Fruit fly (Drosophila melanogaster) whole organism, embryonic: ENCODE data around the gene hog.

Source experiments
- Ada2b ChIP-seq: fragments of 200-800 bp; sonication (Bioruptor generic); IDR thresholded peaks from 2 replicates; pipeline ENCODE4 v1.3.6; 2022; ENCODE audit warnings: missing biosample characterization, missing genetic modification characterization
- BtbVII ChIP-seq: fragments of 200-800 bp; sonication (Bioruptor generic); optimal IDR thresholded peaks from 3 replicates; lab custom pipeline; 2017; ENCODE audit warnings: missing biosample characterization, mild to moderate bottlenecking, missing genetic modification characterization
- C15 ChIP-seq: fragments of 200-800 bp; sonication (Bioruptor generic); IDR thresholded peaks from 3 replicates; pipeline ENCODE4 v1.3.6; 2022; ENCODE audit warnings: missing biosample characterization, missing genetic modification characterization
- CG10274 ChIP-seq: fragments of 200-800 bp; sonication (Bioruptor generic); optimal IDR thresholded peaks from 3 replicates; lab custom pipeline; 2017; ENCODE audit warnings: missing biosample characterization, mild to moderate bottlenecking, missing genetic modification characterization
- CG12236 ChIP-seq: fragments of 200-800 bp; sonication (Bioruptor generic); optimal IDR thresholded peaks from 2 replicates; lab custom pipeline; 2016; ENCODE audit warnings: missing biosample characterization, missing genetic modification characterization
- CG12659 ChIP-seq: fragments of 200-800 bp; sonication (Bioruptor generic); optimal IDR thresholded peaks from 3 replicates; lab custom pipeline; 2017; ENCODE audit warnings: mild to moderate bottlenecking, missing biosample characterization, missing genetic modification reagents, missing genetic modification characterization
- CG13287 ChIP-seq: fragments of 200-800 bp; sonication (Bioruptor generic); IDR thresholded peaks from 2 replicates; pipeline ENCODE4 v1.3.6; 2022; ENCODE audit warnings: missing biosample characterization, missing genetic modification characterization; ENCODE audit not compliant: partially characterized antibody
- CG13894 ChIP-seq: fragments of 200-800 bp; sonication (Bioruptor generic); optimal IDR thresholded peaks from 3 replicates; lab custom pipeline; 2018; ENCODE audit warnings: missing biosample characterization, mild to moderate bottlenecking, missing genetic modification characterization, moderate library complexity
- CG14965 ChIP-seq: fragments of 200-800 bp; sonication (Bioruptor generic); optimal IDR thresholded peaks from 2 replicates; lab custom pipeline; 2016; ENCODE audit warnings: missing biosample characterization, missing genetic modification characterization, borderline replicate concordance
- CG18619 ChIP-seq: fragments of 200-800 bp; sonication (Bioruptor generic); optimal IDR thresholded peaks from 3 replicates; lab custom pipeline; 2017; ENCODE audit warnings: missing biosample characterization, mild to moderate bottlenecking, missing genetic modification characterization
- CG2199 ChIP-seq: fragments of 200-800 bp; sonication (Bioruptor generic); IDR thresholded peaks from 3 replicates; pipeline ENCODE4 v1.3.6; 2022; ENCODE audit warnings: missing biosample characterization, missing genetic modification characterization
- CG3163 ChIP-seq: fragments of 200-800 bp; sonication (Bioruptor generic); optimal IDR thresholded peaks from 3 replicates; lab custom pipeline; 2016; ENCODE audit warnings: missing biosample characterization, missing genetic modification characterization
- CG3281 ChIP-seq: fragments of 200-800 bp; sonication (Bioruptor generic); optimal IDR thresholded peaks from 3 replicates; lab custom pipeline; 2017; ENCODE audit warnings: missing biosample characterization, mild to moderate bottlenecking, missing genetic modification characterization
- CG5953 ChIP-seq: fragments of 200-800 bp; sonication (Bioruptor generic); IDR thresholded peaks from 2 replicates; pipeline ENCODE4 v1.3.6; 2022; ENCODE audit warnings: missing biosample characterization, missing genetic modification characterization
- CG7556 ChIP-seq: fragments of 200-800 bp; sonication (Bioruptor generic); optimal IDR thresholded peaks from 2 replicates; lab custom pipeline; 2017; ENCODE audit warnings: missing biosample characterization, mild to moderate bottlenecking, missing genetic modification characterization
- CG7987 ChIP-seq: fragments of 200-800 bp; sonication (Bioruptor generic); optimal IDR thresholded peaks from 2 replicates; lab custom pipeline; 2018; ENCODE audit warnings: missing biosample characterization, mild to moderate bottlenecking, missing genetic modification characterization, moderate library complexity
- Chrac-16 ChIP-seq: fragments of 200-800 bp; sonication (Bioruptor generic); optimal IDR thresholded peaks from 3 replicates; lab custom pipeline; 2016; ENCODE audit warnings: missing biosample characterization, missing genetic modification characterization
- CrebB ChIP-seq: fragments of 200-800 bp; sonication (Bioruptor generic); optimal IDR thresholded peaks from 3 replicates; lab custom pipeline; 2018; ENCODE audit warnings: missing biosample characterization, mild to moderate bottlenecking, missing genetic modification characterization
- D ChIP-seq, 2 experiments: fragments of 200-800 bp in 1 of 2; fragments of >200 bp in 1 of 2; sonication (Bioruptor generic) in 1 of 2; optimal IDR thresholded peaks; 2 replicates in 1 of 2; 3 replicates in 1 of 2; lab custom pipeline; 2017; ENCODE audit warnings: mild to moderate bottlenecking in 1 of 2, missing biosample characterization in 1 of 2, missing genetic modification characterization in 1 of 2, missing genetic modification reagents in 1 of 2
- Dfd ChIP-seq, 2 experiments: fragments of >200 bp; optimal IDR thresholded peaks; 2 replicates each; lab custom pipeline; 2017; ENCODE audit warnings: missing biosample characterization in 2 of 2, missing genetic modification characterization in 2 of 2
- Doc2 ChIP-seq: fragments of 200-800 bp; sonication (Bioruptor generic); IDR thresholded peaks from 2 replicates; pipeline ENCODE4 v1.3.6; 2022; ENCODE audit warnings: missing biosample characterization, missing genetic modification characterization
- Dref ChIP-seq: fragments of 200-800 bp; sonication (Bioruptor generic); IDR thresholded peaks from 2 replicates; pipeline ENCODE4 v1.3.6; 2022; ENCODE audit warnings: missing biosample characterization, missing genetic modification characterization
- HHEX ChIP-seq: fragments of 200-800 bp; sonication (Bioruptor generic); optimal IDR thresholded peaks from 3 replicates; lab custom pipeline; 2017; ENCODE audit warnings: missing biosample characterization, mild to moderate bottlenecking, missing genetic modification characterization, missing genetic modification reagents
- Meics ChIP-seq: fragments of 200-800 bp; sonication (Bioruptor generic); optimal IDR thresholded peaks from 2 replicates; lab custom pipeline; 2017; ENCODE audit warnings: missing biosample characterization, mild to moderate bottlenecking, missing genetic modification characterization
- NK7.1 ChIP-seq: fragments of 200-800 bp; sonication (Bioruptor generic); optimal IDR thresholded peaks from 3 replicates; lab custom pipeline; 2016; ENCODE audit warnings: missing biosample characterization, missing genetic modification characterization
- Neu2 ChIP-seq: fragments of 200-800 bp; sonication (Bioruptor generic); optimal IDR thresholded peaks from 3 replicates; lab custom pipeline; 2016; ENCODE audit warnings: missing biosample characterization, missing genetic modification characterization, borderline replicate concordance
- Nf-YA ChIP-seq: fragments of 200-800 bp; sonication (Bioruptor generic); IDR thresholded peaks from 2 replicates; pipeline ENCODE4 v1.3.6; 2022; ENCODE audit warnings: missing biosample characterization, missing genetic modification characterization
- Side ChIP-seq: fragments of 200-800 bp; sonication (Bioruptor generic); optimal IDR thresholded peaks from 2 replicates; lab custom pipeline; 2016; ENCODE audit warnings: missing biosample characterization, missing genetic modification characterization
- Tbp ChIP-seq: fragments of >200 bp; optimal IDR thresholded peaks from 2 replicates; lab custom pipeline; 2018; ENCODE audit warnings: missing biosample characterization, missing genetic modification characterization
- Xrp1 ChIP-seq: fragments of 200-800 bp; sonication (Bioruptor generic); IDR thresholded peaks from 2 replicates; pipeline ENCODE4 v1.3.6; 2022; ENCODE audit warnings: missing biosample characterization, missing genetic modification characterization
- YL-1 ChIP-seq: fragments of 200-800 bp; sonication (Bioruptor generic); optimal IDR thresholded peaks from 3 replicates; lab custom pipeline; 2017; ENCODE audit warnings: missing biosample characterization, mild to moderate bottlenecking, missing genetic modification characterization
- aop ChIP-seq: fragments of 200-800 bp; sonication (Bioruptor generic); IDR thresholded peaks from 2 replicates; pipeline ENCODE4 v1.3.6; 2022; ENCODE audit warnings: missing biosample characterization, missing genetic modification characterization
- az2 ChIP-seq: fragments of 200-800 bp; sonication (Bioruptor generic); optimal IDR thresholded peaks from 3 replicates; lab custom pipeline; 2016; ENCODE audit warnings: missing biosample characterization, missing genetic modification characterization
- bigmax ChIP-seq: fragments of 200-800 bp; sonication (Bioruptor generic); optimal IDR thresholded peaks from 2 replicates; lab custom pipeline; 2018; ENCODE audit warnings: missing biosample characterization, mild to moderate bottlenecking, missing genetic modification characterization
- exex ChIP-seq: fragments of 200-800 bp; sonication (Bioruptor generic); optimal IDR thresholded peaks from 4 replicates; lab custom pipeline; 2018; ENCODE audit warnings: missing biosample characterization, mild to moderate bottlenecking, missing genetic modification characterization, moderate library complexity
- fd64A ChIP-seq: fragments of 200-800 bp; sonication (Bioruptor generic); optimal IDR thresholded peaks from 3 replicates; lab custom pipeline; 2018; ENCODE audit warnings: missing biosample characterization, mild to moderate bottlenecking, missing genetic modification characterization
- gsb ChIP-seq: fragments of 200-800 bp; sonication (Bioruptor generic); IDR thresholded peaks from 2 replicates; pipeline ENCODE4 v1.3.6; 2022; ENCODE audit warnings: missing biosample characterization, missing genetic modification characterization
- gsb-n ChIP-seq: fragments of 200-800 bp; sonication (Bioruptor generic); optimal IDR thresholded peaks from 3 replicates; lab custom pipeline; 2018; ENCODE audit warnings: missing biosample characterization, mild to moderate bottlenecking, missing genetic modification characterization
- ken ChIP-seq: fragments of 200-800 bp; sonication (Bioruptor generic); IDR thresholded peaks from 3 replicates; pipeline ENCODE4 v1.3.6; 2022; ENCODE audit warnings: missing biosample characterization, missing genetic modification characterization
- mld ChIP-seq: fragments of 200-800 bp; sonication (Bioruptor generic); IDR thresholded peaks from 3 replicates; pipeline ENCODE4 v1.3.6; 2022; ENCODE audit warnings: missing biosample characterization, missing genetic modification characterization; ENCODE audit not compliant: partially characterized antibody
- ranshi ChIP-seq: fragments of 200-800 bp; sonication (Bioruptor generic); IDR thresholded peaks from 2 replicates; pipeline ENCODE4 v1.3.6; 2022; ENCODE audit warnings: missing biosample characterization, missing genetic modification characterization
- scrt ChIP-seq: fragments of 200-800 bp; sonication (Bioruptor generic); optimal IDR thresholded peaks from 2 replicates; lab custom pipeline; 2018; ENCODE audit warnings: missing biosample characterization, mild to moderate bottlenecking, missing genetic modification characterization, moderate library complexity
- sim ChIP-seq: fragments of 200-800 bp; sonication (Bioruptor generic); IDR thresholded peaks from 2 replicates; pipeline ENCODE4 v1.3.6; 2022; ENCODE audit warnings: missing biosample characterization, missing genetic modification characterization
- sob ChIP-seq: fragments of 200-800 bp; sonication (Bioruptor generic); IDR thresholded peaks from 2 replicates; pipeline ENCODE4 v1.3.6; 2022; ENCODE audit warnings: missing biosample characterization, missing genetic modification characterization
- sug ChIP-seq: fragments of 200-800 bp; optimal IDR thresholded peaks from 2 replicates; lab custom pipeline; 2019; ENCODE audit warnings: missing biosample characterization, mild to moderate bottlenecking, missing genetic modification characterization, moderate library complexity
- tin ChIP-seq: fragments of 200-800 bp; sonication (Bioruptor generic); optimal IDR thresholded peaks from 3 replicates; lab custom pipeline; 2016; ENCODE audit warnings: missing biosample characterization, missing genetic modification characterization
- trh ChIP-seq: fragments of 200-800 bp; sonication (Bioruptor generic); optimal IDR thresholded peaks from 2 replicates; lab custom pipeline; 2016; ENCODE audit warnings: missing biosample characterization, missing genetic modification characterization
- unc-4 ChIP-seq: fragments of 200-800 bp; sonication (Bioruptor generic); IDR thresholded peaks from 2 replicates; pipeline ENCODE4 v1.3.6; 2022; ENCODE audit warnings: missing biosample characterization, missing genetic modification characterization; ENCODE audit not compliant: partially characterized antibody
- vfl ChIP-seq: fragments of 200-800 bp; sonication (Bioruptor generic); optimal IDR thresholded peaks from 2 replicates; lab custom pipeline; 2016; ENCODE audit warnings: missing biosample characterization, missing genetic modification characterization

The hog gene

DNA sequence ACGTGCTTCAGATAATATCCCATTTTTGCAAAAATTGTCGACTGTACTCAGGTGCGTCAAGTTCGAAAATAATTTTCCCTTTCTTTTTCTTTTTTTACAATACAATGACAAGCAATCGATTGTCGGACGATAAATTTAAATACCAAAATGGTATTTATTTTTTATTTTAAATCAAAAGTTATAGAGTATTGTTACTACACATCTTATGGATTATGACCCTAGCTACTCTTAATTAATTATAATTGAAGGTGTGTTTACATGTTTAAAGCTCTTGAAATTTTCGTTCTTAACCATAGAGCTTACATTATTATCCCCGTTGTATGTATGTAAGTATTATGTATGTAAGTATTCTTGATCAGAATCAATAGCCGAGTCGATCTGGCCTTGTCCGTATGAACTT is at the start of gene hog:
hog (minus strand) TSS at position 101 of the 400 bp plus-strand sequence.
- TF ChIP-seq unc-4 (GFP tag; lab: Robert Waterston, UW) = no peak
- no peak for TF ChIP-seq exex (tag; lab: Kevin White, UChicago)
- no peak for TF ChIP-seq NK7.1 (GFP tag; lab: Kevin White, UChicago)
- no peak for TF ChIP-seq Xrp1 (GFP tag; lab: Robert Waterston, UW)
- TF ChIP-seq CG2199 (GFP tag; lab: Robert Waterston, UW) = no peak
- no peak for TF ChIP-seq gsb (GFP tag; lab: Robert Waterston, UW)
- no peak for TF ChIP-seq ranshi (GFP tag; lab: Robert Waterston, UW)
- no peak for TF ChIP-seq CG14965 (GFP tag; lab: Kevin White, UChicago)
- TF ChIP-seq CG12659 = no peak
- TF ChIP-seq Side (GFP tag; lab: Kevin White, UChicago) = no peak
- no peak for TF ChIP-seq Tbp
- TF ChIP-seq CG13894 (tag; lab: Kevin White, UChicago) = no peak
- no peak for TF ChIP-seq aop (GFP tag; lab: Robert Waterston, UW)
- no peak for TF ChIP-seq ken (GFP tag; lab: Robert Waterston, UW)
- TF ChIP-seq HHEX (GFP tag; lab: Kevin White, UChicago) = no peak
- no peak for TF ChIP-seq Meics (GFP tag; lab: Kevin White, UChicago)
- TF ChIP-seq sim = no peak
- no peak for TF ChIP-seq CG5953 (GFP tag; lab: Robert Waterston, UW)

DNA sequence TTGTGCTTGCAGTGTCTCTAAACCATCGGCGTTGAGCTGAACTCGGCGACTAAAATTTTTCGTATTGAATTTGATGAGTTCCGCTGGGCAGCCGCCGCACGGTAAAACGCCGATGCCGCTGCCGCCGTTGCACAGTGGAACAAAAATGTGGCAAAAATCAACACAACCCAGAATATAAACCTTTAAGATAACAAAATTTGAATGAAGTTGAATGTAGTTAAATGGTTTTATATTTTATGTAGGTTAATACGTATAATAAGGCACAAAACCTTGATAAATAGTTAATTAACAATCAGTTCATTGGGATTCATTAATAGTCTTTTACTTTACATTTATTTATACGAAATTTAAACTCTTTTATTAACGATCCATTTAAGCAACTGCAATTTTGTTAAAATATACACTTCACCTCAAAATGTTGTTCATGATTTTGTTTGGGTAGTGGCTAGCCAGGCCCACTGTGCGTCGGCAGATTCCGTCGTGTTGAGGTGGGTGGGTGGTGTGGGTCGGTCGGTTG is 47.1 kb upstream of the hog start, which contains the start of gene CG15890:
CG15890 (minus strand) TSS at position 51 of the 517 bp plus-strand sequence.
- TF ChIP-seq YL-1 (GFP tag; lab: Kevin White, UChicago) (no peak), CrebB (tag; lab: Kevin White, UChicago) (no peak), sob (peak; percentile 25; the same call in 1 of the 2 replicates), CG13287 (GFP tag; lab: Robert Waterston, UW) (no peak), Ada2b (GFP tag; lab: Robert Waterston, UW) (0 out of 2 replicates have a peak, but pooled peaks have one; percentile 3), mld (no peak), Neu2 (GFP tag; lab: Kevin White, UChicago) (no peak), az2 (GFP tag; lab: Kevin White, UChicago) (peak; percentile 68), scrt (GFP tag; lab: Kevin White, UChicago) (peak; percentile 2), Tbp (no peak), fd64A (no peak), Meics (GFP tag; lab: Kevin White, UChicago) (peak; percentile 69), sug (tag; lab: Kevin White, UChicago) (peak; percentile 28), Chrac-16 (peak; percentile 30), CG12236 (no peak), CG3163 (GFP tag; lab: Kevin White, UChicago) (peak; percentile 0), Dfd (GFP tag; optimal IDR thresholded peaks at IDR 0.05; lab: Kevin White, UChicago) (no peak), gsb-n (peak; percentile 54), D (optimal IDR thresholded peaks at IDR 0.05; lab: Kevin White, UChicago) (no peak), D (GFP tag; optimal IDR thresholded peaks at IDR 0.05; lab: Kevin White, UChicago) (peak; percentile 36), CG18619 (GFP tag; lab: Kevin White, UChicago) (peak; percentile 70), vfl (GFP tag; lab: Kevin White, UChicago) (no peak), bigmax (no peak), trh (GFP tag; lab: Kevin White, UChicago) (no peak), Doc2 (GFP tag; lab: Robert Waterston, UW) (no peak), C15 (no peak), tin (peak; percentile 35), CG10274 (GFP tag; lab: Kevin White, UChicago) (peak; percentile 16), CG7556 (GFP tag; lab: Kevin White, UChicago) (peak; percentile 83), Nf-YA (no peak), BtbVII (GFP tag; lab: Kevin White, UChicago) (peak; percentile 64), CG7987 (GFP tag; lab: Kevin White, UChicago) (no peak), CG3281 (GFP tag; lab: Kevin White, UChicago) (peak; percentile 71), Dref (GFP tag; lab: Robert Waterston, UW) (no peak)
